Worm (Caenorhabditis elegans) whole organism, L4 larva: ENCODE measurements around the gene K11H12.10.

Experiments
- lir-3 ChIP-seq: sonication (generic microtip); optimal IDR thresholded peaks from 2 replicates; lab custom pipeline; 2016; ENCODE audit warnings: mild to moderate bottlenecking, missing genetic modification characterization, missing compliant biosample characterization
- nhr-10 ChIP-seq: fragments of 150-350 bp; optimal IDR thresholded peaks from 2 replicates; lab custom pipeline; 2014; ENCODE audit warnings: missing biosample characterization, missing genetic modification characterization
- nhr-41 ChIP-seq: fragments of 200-800 bp; sonication (Bioruptor generic); IDR thresholded peaks from 2 replicates; pipeline ENCODE4 v1.3.6; 2022; ENCODE audit warnings: missing genetic modification reagents, missing genetic modification characterization, missing compliant biosample characterization
- zip-11 ChIP-seq: fragments of 200-800 bp; sonication (Bioruptor generic); IDR thresholded peaks from 2 replicates; pipeline ENCODE4 v1.3.6; 2022; ENCODE audit warnings: missing genetic modification characterization, missing compliant biosample characterization

ce11 chrIV:661623-662022 is 14.3 kb upstream of the K11H12.10 start:
- no peak for TF ChIP-seq zip-11 (GFP tag; lab: Robert Waterston, UW)
- no peak for TF ChIP-seq lir-3
- no peak for TF ChIP-seq nhr-41 (GFP tag; lab: Robert Waterston, UW)
- no peak for TF ChIP-seq nhr-10
